Worm (Caenorhabditis elegans) whole organism, L2 larva: ENCODE measurements around the gene T06D8.2.

Source experiments
- C34F6.9 ChIP-seq: fragments of 150-350 bp; optimal IDR thresholded peaks from 2 replicates; lab custom pipeline; 2014; ENCODE audit warnings: missing biosample characterization, missing genetic modification characterization
- R02D3.7 ChIP-seq: fragments of 150-350 bp; optimal IDR thresholded peaks from 2 replicates; lab custom pipeline; 2014; ENCODE audit warnings: missing biosample characterization, missing genetic modification characterization
- alr-1 ChIP-seq: fragments of 150-350 bp; optimal IDR thresholded peaks from 2 replicates; lab custom pipeline; 2014; ENCODE audit warnings: missing biosample characterization, missing genetic modification characterization
- aly-2 ChIP-seq: fragments of 150-350 bp; optimal IDR thresholded peaks from 2 replicates; lab custom pipeline; 2014; ENCODE audit warnings: missing biosample characterization, missing genetic modification characterization
- ama-1 ChIP-seq: fragments of 150-350 bp; optimal IDR thresholded peaks from 2 replicates; lab custom pipeline; 2018; ENCODE audit warnings: inconsistent platforms
- blmp-1 ChIP-seq: sonication (generic microtip); optimal IDR thresholded peaks from 2 replicates; lab custom pipeline; 2017; ENCODE audit warnings: missing genetic modification characterization, mild to moderate bottlenecking, missing compliant biosample characterization, antibody characterized with exemption, moderate library complexity; ENCODE audit not compliant: insufficient read depth
- ceh-82 ChIP-seq: fragments of 150-350 bp; optimal IDR thresholded peaks from 2 replicates; lab custom pipeline; 2014; ENCODE audit warnings: missing biosample characterization, missing genetic modification characterization
- crh-2 ChIP-seq: sonication (generic microtip); optimal IDR thresholded peaks from 2 replicates; lab custom pipeline; 2017; ENCODE audit warnings: missing biosample characterization, missing genetic modification characterization
- dmd-4 ChIP-seq: sonication (generic microtip); optimal IDR thresholded peaks from 2 replicates; lab custom pipeline; 2017; ENCODE audit warnings: missing biosample characterization, missing genetic modification characterization
- egl-27 ChIP-seq: sonication (generic microtip); optimal IDR thresholded peaks from 3 replicates; lab custom pipeline; 2017; ENCODE audit warnings: missing biosample characterization, missing genetic modification reagents, missing genetic modification characterization
- elt-1 ChIP-seq: fragments of 150-350 bp; optimal IDR thresholded peaks from 2 replicates; lab custom pipeline; 2014; ENCODE audit warnings: missing biosample characterization, missing genetic modification characterization
- elt-3 ChIP-seq: sonication (generic microtip); optimal IDR thresholded peaks from 2 replicates; lab custom pipeline; 2017; ENCODE audit warnings: missing biosample characterization, missing genetic modification characterization
- fos-1 ChIP-seq: fragments of 150-350 bp; optimal IDR thresholded peaks from 2 replicates; lab custom pipeline; 2014; ENCODE audit warnings: missing biosample characterization, missing genetic modification characterization
- gmeb-1 ChIP-seq: fragments of 150-350 bp; optimal IDR thresholded peaks from 2 replicates; lab custom pipeline; 2014; ENCODE audit warnings: missing biosample characterization, missing genetic modification characterization
- lin-11 ChIP-seq: fragments of 150-350 bp; sonication (generic microtip); optimal IDR thresholded peaks from 2 replicates; lab custom pipeline; 2014; ENCODE audit warnings: missing biosample characterization, missing genetic modification characterization, inconsistent platforms, mixed read lengths
- lin-39 ChIP-seq: fragments of 150-350 bp; optimal IDR thresholded peaks from 2 replicates; lab custom pipeline; 2014; ENCODE audit warnings: missing biosample characterization, missing genetic modification reagents, missing genetic modification characterization
- mab-5 ChIP-seq: fragments of 150-350 bp; optimal IDR thresholded peaks from 2 replicates; lab custom pipeline; 2014; ENCODE audit warnings: missing biosample characterization, missing genetic modification characterization
- mbf-1 ChIP-seq: sonication (generic microtip); optimal IDR thresholded peaks from 2 replicates; lab custom pipeline; 2017; ENCODE audit warnings: missing biosample characterization, missing genetic modification characterization
- nhr-10 ChIP-seq: sonication (generic microtip); optimal IDR thresholded peaks from 2 replicates; lab custom pipeline; 2017; ENCODE audit warnings: missing biosample characterization, missing genetic modification characterization
- nhr-11 ChIP-seq: fragments of 150-350 bp; optimal IDR thresholded peaks from 2 replicates; lab custom pipeline; 2014; ENCODE audit warnings: missing biosample characterization, missing genetic modification characterization
- nhr-12 ChIP-seq: fragments of 150-350 bp; optimal IDR thresholded peaks from 2 replicates; lab custom pipeline; 2014; ENCODE audit warnings: missing biosample characterization, missing genetic modification characterization
- nhr-21 ChIP-seq: fragments of 150-350 bp; optimal IDR thresholded peaks from 2 replicates; lab custom pipeline; 2014; ENCODE audit warnings: missing biosample characterization, missing genetic modification characterization
- nhr-23 ChIP-seq: fragments of 150-350 bp; optimal IDR thresholded peaks from 2 replicates; lab custom pipeline; 2014; ENCODE audit warnings: missing biosample characterization, missing genetic modification reagents, missing genetic modification characterization
- nhr-237 ChIP-seq: fragments of 150-350 bp; optimal IDR thresholded peaks from 2 replicates; lab custom pipeline; 2014; ENCODE audit warnings: missing biosample characterization, missing genetic modification characterization
- nhr-25 ChIP-seq: fragments of 150-350 bp; sonication (generic microtip); optimal IDR thresholded peaks from 3 replicates; lab custom pipeline; 2014; ENCODE audit warnings: missing biosample characterization, missing genetic modification characterization
- nhr-77 ChIP-seq: fragments of 150-350 bp; optimal IDR thresholded peaks from 2 replicates; lab custom pipeline; 2014; ENCODE audit warnings: missing biosample characterization, missing genetic modification characterization
- sem-4 ChIP-seq: fragments of 150-350 bp; optimal IDR thresholded peaks from 2 replicates; lab custom pipeline; 2014; ENCODE audit warnings: missing biosample characterization, missing genetic modification reagents, missing genetic modification characterization
- skn-1 ChIP-seq: sonication (generic microtip); optimal IDR thresholded peaks from 2 replicates; lab custom pipeline; 2017; ENCODE audit warnings: missing biosample characterization, missing genetic modification characterization
- sma-3 ChIP-seq: sonication (generic microtip); optimal IDR thresholded peaks from 2 replicates; lab custom pipeline; 2016; ENCODE audit warnings: missing genetic modification reagents, missing genetic modification characterization, missing compliant biosample characterization
- sma-9 ChIP-seq, 2 experiments: fragments of 150-350 bp in 1 of 2; sonication (generic microtip) in 1 of 2; optimal IDR thresholded peaks; 2 replicates each; lab custom pipeline; 2014 to 2016; ENCODE audit warnings: missing genetic modification characterization in 2 of 2, mild to moderate bottlenecking in 1 of 2, missing biosample characterization in 1 of 2, missing compliant biosample characterization in 1 of 2, missing genetic modification reagents in 1 of 2, moderate library complexity in 1 of 2
- snpc-4 ChIP-seq: fragments of 150-350 bp; optimal IDR thresholded peaks from 2 replicates; lab custom pipeline; 2014; ENCODE audit warnings: missing biosample characterization, missing genetic modification characterization
- unc-39 ChIP-seq: fragments of 150-350 bp; optimal IDR thresholded peaks from 2 replicates; lab custom pipeline; 2014; ENCODE audit warnings: missing biosample characterization, missing genetic modification characterization
- unc-55 ChIP-seq: fragments of 150-350 bp; sonication (generic microtip); optimal IDR thresholded peaks from 3 replicates; lab custom pipeline; 2014; ENCODE audit warnings: missing biosample characterization, missing genetic modification reagents, missing genetic modification characterization
- unc-62 ChIP-seq: fragments of 150-350 bp; optimal IDR thresholded peaks from 2 replicates; lab custom pipeline; 2014; ENCODE audit warnings: missing biosample characterization, missing genetic modification reagents, missing genetic modification characterization
- zag-1 ChIP-seq: fragments of 150-350 bp; optimal IDR thresholded peaks from 2 replicates; lab custom pipeline; 2014; ENCODE audit warnings: missing biosample characterization, missing genetic modification characterization
- ztf-1 ChIP-seq: fragments of 200-800 bp; sonication (Bioruptor generic); conservative IDR thresholded peaks from 2 replicates; pipeline ENCODE4 v1.3.6; 2022; ENCODE audit warnings: missing genetic modification characterization, missing compliant biosample characterization
- ztf-4 ChIP-seq: fragments of 150-350 bp; optimal IDR thresholded peaks from 2 replicates; lab custom pipeline; 2014; ENCODE audit warnings: missing biosample characterization, missing genetic modification characterization

Gene T06D8.2

DNA sequence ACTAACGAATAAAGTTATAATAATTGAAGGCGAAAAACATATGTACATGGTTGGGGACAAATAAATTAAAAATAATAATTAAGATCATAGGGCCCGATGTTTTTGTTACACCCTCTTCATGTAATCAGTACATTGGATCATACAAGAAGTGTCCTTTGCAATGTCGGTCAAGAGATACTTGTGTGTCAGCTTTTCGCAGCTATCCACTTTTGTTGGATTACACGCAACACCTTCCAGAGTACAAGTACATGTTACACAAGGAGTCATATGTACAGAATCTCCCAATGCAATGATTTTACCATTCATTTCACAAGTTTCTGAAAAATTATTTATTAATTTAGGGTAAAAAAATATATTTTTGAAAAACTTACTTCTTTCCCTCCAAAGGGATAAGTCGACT, 14.5 kb downstream of the T06D8.2 start:
- no peak for TF ChIP-seq elt-1
- TF ChIP-seq fos-1, result no peak
- no peak for TF ChIP-seq mab-5
- TF ChIP-seq nhr-25 (tag; lab: Kevin White, UChicago), result no peak
- no peak for TF ChIP-seq lin-39 (tag; lab: Kevin White, UChicago)
- no peak for TF ChIP-seq nhr-21 (tag; lab: Kevin White, UChicago)
- TF ChIP-seq alr-1 (tag; lab: Kevin White, UChicago), result no peak
- TF ChIP-seq nhr-77, result no peak
- TF ChIP-seq sma-3 (GFP tag; lab: Kevin White, UChicago), result no peak
- TF ChIP-seq snpc-4, result no peak
- no peak for TF ChIP-seq sem-4 (tag; lab: Kevin White, UChicago)
- TF ChIP-seq, all 48 proteins: peak for 0

DNA sequence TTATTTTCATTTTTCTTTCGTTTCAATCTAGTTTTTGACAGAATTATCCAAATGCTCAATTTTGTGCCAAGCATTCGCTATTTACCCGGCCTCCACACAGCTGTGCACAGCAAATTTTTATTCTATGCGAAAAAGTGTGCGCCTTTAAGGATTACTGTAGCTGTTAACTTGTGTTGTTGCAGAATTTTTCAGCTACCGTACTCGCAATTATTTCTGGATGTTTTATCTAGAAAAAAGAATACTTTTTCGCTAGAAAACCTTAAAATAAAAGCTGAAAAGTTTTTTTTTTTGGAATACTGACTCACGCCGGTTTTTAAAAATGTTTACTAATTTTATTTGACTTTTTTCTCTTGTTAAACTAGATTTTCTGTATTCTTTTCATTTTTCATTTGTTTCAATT, 15.0 kb downstream of the T06D8.2 start:
- TF ChIP-seq nhr-23 (tag; lab: Kevin White, UChicago), result no peak
- TF ChIP-seq egl-27 (tag; lab: Kevin White, UChicago), result no peak
- TF ChIP-seq zag-1 (tag; lab: Kevin White, UChicago), result no peak
- TF ChIP-seq ztf-4 (tag; lab: Kevin White, UChicago), result no peak
- TF ChIP-seq lin-39 (tag; lab: Kevin White, UChicago), result no peak
- no peak for TF ChIP-seq nhr-21 (tag; lab: Kevin White, UChicago)
- no peak for TF ChIP-seq ceh-82 (tag; lab: Kevin White, UChicago)
- TF ChIP-seq aly-2 (tag; lab: Kevin White, UChicago), result no peak
- TF ChIP-seq lin-11, result no peak
- no peak for TF ChIP-seq unc-39 (tag; lab: Kevin White, UChicago)
- TF ChIP-seq fos-1, result no peak
- no peak for TF ChIP-seq nhr-11
- TF ChIP-seq, all 48 proteins: peak for 0

DNA sequence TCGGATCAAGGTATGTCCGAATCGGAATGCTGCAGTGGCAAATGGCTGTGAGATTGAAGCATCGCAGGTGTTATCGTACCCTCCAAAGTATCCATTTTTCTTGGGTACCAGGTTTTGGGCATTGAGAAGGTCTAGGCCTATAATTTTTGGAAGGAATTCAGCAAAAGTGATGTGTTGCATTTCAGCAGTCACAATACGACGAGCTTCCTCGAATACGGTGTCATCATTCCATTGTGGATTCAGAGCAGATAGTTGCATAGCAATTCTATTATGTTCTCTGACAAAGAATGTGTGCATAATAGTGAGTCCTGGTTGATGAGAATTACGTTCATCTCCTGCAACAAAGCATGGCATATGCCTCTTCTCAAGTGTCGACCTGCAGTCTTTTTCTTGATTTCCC, 16.4 kb downstream of the T06D8.2 start:
- TF ChIP-seq C34F6.9, result no peak
- TF ChIP-seq nhr-21 (tag; lab: Kevin White, UChicago), result no peak
- no peak for TF ChIP-seq nhr-237
- no peak for TF ChIP-seq unc-55 (GFP tag; lab: Kevin White, UChicago)
- TF ChIP-seq elt-3 (tag; lab: Kevin White, UChicago), result no peak
- TF ChIP-seq ztf-4 (tag; lab: Kevin White, UChicago), result no peak
- no peak for TF ChIP-seq ztf-1 (GFP tag; lab: Robert Waterston, UW)
- no peak for TF ChIP-seq blmp-1 (tag; lab: Kevin White, UChicago)
- TF ChIP-seq sma-9 (GFP tag; optimal IDR thresholded peaks at IDR 0.05; lab: Kevin White, UChicago), result no peak
- no peak for TF ChIP-seq sma-9 (tag; optimal IDR thresholded peaks at IDR 0.05; lab: Kevin White, UChicago)
- TF ChIP-seq mbf-1, result no peak
- TF ChIP-seq skn-1, result no peak
- no peak for TF ChIP-seq gmeb-1 (tag; lab: Kevin White, UChicago)
- TF ChIP-seq nhr-12 (tag; lab: Kevin White, UChicago), result no peak
- no peak for TF ChIP-seq crh-2 (tag; lab: Kevin White, UChicago)
- TF ChIP-seq dmd-4 (tag; lab: Kevin White, UChicago), result no peak
- no peak for TF ChIP-seq nhr-11
- no peak for TF ChIP-seq nhr-10 (tag; lab: Kevin White, UChicago)

DNA sequence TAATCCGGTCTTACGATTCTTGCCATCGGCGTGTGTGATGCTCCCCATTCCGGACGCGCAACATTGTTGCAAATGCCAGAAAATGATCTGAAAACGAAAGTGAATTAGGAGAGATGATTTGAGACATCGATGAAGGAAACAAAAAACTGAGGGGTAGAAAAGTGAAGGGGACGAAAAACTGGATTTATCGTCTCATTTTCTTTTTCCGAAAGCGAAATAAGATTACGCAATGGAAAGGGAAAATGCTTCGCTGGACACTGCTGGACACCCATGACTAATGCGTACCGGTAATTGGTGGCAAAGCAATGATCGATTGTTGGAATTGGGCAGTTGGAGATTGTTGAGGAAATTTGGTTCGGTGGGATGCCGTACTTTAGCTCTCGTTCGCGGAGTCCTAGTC, 20.0 kb downstream of the T06D8.2 start:
- TF ChIP-seq nhr-10 (tag; lab: Kevin White, UChicago), result no peak
- TF ChIP-seq blmp-1 (tag; lab: Kevin White, UChicago), result peak; percentile 82
- no peak for TF ChIP-seq nhr-237

DNA sequence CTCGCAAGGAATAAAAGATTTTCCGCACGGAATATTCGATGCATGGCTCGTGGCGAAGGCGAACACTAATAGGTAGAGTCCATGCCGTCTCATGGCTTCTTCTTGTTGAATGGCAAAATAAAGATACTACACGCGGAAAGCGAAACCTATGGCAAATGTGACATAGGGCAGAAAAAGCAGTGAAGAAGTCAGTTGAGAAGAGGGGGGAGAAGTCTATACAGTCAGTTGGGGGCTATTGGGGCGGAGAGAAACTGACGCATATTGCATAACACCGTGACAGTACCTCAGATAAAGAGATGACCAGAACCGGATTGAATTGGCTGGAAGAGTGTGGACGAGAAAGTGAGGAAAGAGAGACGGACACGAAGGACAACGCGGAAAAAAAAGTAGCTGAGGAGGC, 20.9 kb downstream of the T06D8.2 start, which contains the start of gene T06D8.10:
Gene T06D8.10, minus strand, starts transcription at position 101 of the 400 bp plus-strand sequence.
- TF ChIP-seq unc-62 (GFP tag; lab: Kevin White, UChicago), result no peak
- no peak for TF ChIP-seq elt-1
- TF ChIP-seq snpc-4, result no peak
- TF ChIP-seq nhr-10 (tag; lab: Kevin White, UChicago), result no peak
- TF ChIP-seq ztf-4 (tag; lab: Kevin White, UChicago), result no peak
- TF ChIP-seq egl-27 (tag; lab: Kevin White, UChicago), result no peak
- TF ChIP-seq R02D3.7 (tag; lab: Kevin White, UChicago), result no peak
- TF ChIP-seq unc-39 (tag; lab: Kevin White, UChicago), result no peak
- no peak for TF ChIP-seq ama-1 (lab: Kevin White, UChicago)
- TF ChIP-seq nhr-25 (tag; lab: Kevin White, UChicago), result no peak
- no peak for TF ChIP-seq nhr-237
- no peak for TF ChIP-seq ztf-1 (GFP tag; lab: Robert Waterston, UW)
- no peak for TF ChIP-seq zag-1 (tag; lab: Kevin White, UChicago)
- TF ChIP-seq aly-2 (tag; lab: Kevin White, UChicago), result no peak
- TF ChIP-seq alr-1 (tag; lab: Kevin White, UChicago), result no peak
- no peak for TF ChIP-seq sma-3 (GFP tag; lab: Kevin White, UChicago)
- TF ChIP-seq, all 48 proteins: peak for 0
